Worm (Caenorhabditis elegans) whole organism, L3 larva: ENCODE data around the gene hpo-19.

Experiments
- R02D3.7 ChIP-seq: fragments of 150-350 bp; optimal IDR thresholded peaks from 2 replicates; lab custom pipeline; 2014; ENCODE audit warnings: missing biosample characterization, missing genetic modification characterization
- ZK546.5 ChIP-seq: sonication (generic microtip); optimal IDR thresholded peaks from 2 replicates; lab custom pipeline; 2017; ENCODE audit warnings: missing biosample characterization, missing genetic modification characterization
- ama-1 ChIP-seq: fragments of 150-350 bp; optimal IDR thresholded peaks from 2 replicates; lab custom pipeline; 2018
- ceh-28 ChIP-seq: fragments of 150-350 bp; optimal IDR thresholded peaks from 2 replicates; lab custom pipeline; 2014; ENCODE audit warnings: missing biosample characterization, missing genetic modification reagents, missing genetic modification characterization
- ceh-82 ChIP-seq: fragments of 150-350 bp; optimal IDR thresholded peaks from 2 replicates; lab custom pipeline; 2014; ENCODE audit warnings: missing biosample characterization, missing genetic modification characterization
- ceh-9 ChIP-seq: sonication (generic microtip); optimal IDR thresholded peaks from 2 replicates; lab custom pipeline; 2018; ENCODE audit warnings: missing biosample characterization, missing genetic modification characterization
- egl-5 ChIP-seq: fragments of 150-350 bp; optimal IDR thresholded peaks from 2 replicates; lab custom pipeline; 2017; ENCODE audit warnings: missing biosample characterization, missing genetic modification reagents, missing genetic modification characterization, inconsistent platforms
- elt-1 ChIP-seq: fragments of 150-350 bp; optimal IDR thresholded peaks from 2 replicates; lab custom pipeline; 2014; ENCODE audit warnings: missing biosample characterization, missing genetic modification characterization
- elt-2 ChIP-seq: sonication (generic microtip); optimal IDR thresholded peaks from 2 replicates; lab custom pipeline; 2016; ENCODE audit warnings: missing genetic modification reagents, mild to moderate bottlenecking, missing genetic modification characterization, missing compliant biosample characterization
- elt-3 ChIP-seq, 3 experiments: fragments of 150-350 bp in 1 of 3; sonication (generic microtip) in 2 of 3; optimal IDR thresholded peaks; 2 replicates in 2 of 3; 4 replicates in 1 of 3; lab custom pipeline; 2014 to 2017; ENCODE audit warnings: missing biosample characterization in 3 of 3, missing genetic modification characterization in 3 of 3
- fkh-10 ChIP-seq: sonication (generic microtip); optimal IDR thresholded peaks from 2 replicates; lab custom pipeline; 2017; ENCODE audit warnings: missing biosample characterization, missing genetic modification reagents, missing genetic modification characterization
- hmg-11 ChIP-seq: sonication (generic microtip); optimal IDR thresholded peaks from 2 replicates; lab custom pipeline; 2016; ENCODE audit warnings: missing genetic modification characterization, missing compliant biosample characterization
- jun-1 ChIP-seq: fragments of 150-350 bp; optimal IDR thresholded peaks from 2 replicates; lab custom pipeline; 2014; ENCODE audit warnings: missing biosample characterization, missing genetic modification reagents, missing genetic modification characterization
- lin-15B ChIP-seq: fragments of 150-350 bp; optimal IDR thresholded peaks from 2 replicates; lab custom pipeline; 2014; ENCODE audit warnings: missing biosample characterization, missing genetic modification characterization
- lin-39 ChIP-seq: fragments of 150-350 bp; optimal IDR thresholded peaks from 2 replicates; lab custom pipeline; 2018; ENCODE audit warnings: missing biosample characterization, missing genetic modification reagents, missing genetic modification characterization
- lsy-12 ChIP-seq: sonication (generic microtip); optimal IDR thresholded peaks from 2 replicates; lab custom pipeline; 2016; ENCODE audit warnings: mild to moderate bottlenecking, missing genetic modification characterization, missing compliant biosample characterization
- nfya-1 ChIP-seq: sonication (generic microtip); optimal IDR thresholded peaks from 2 replicates; lab custom pipeline; 2017; ENCODE audit warnings: missing genetic modification characterization, mild to moderate bottlenecking, missing compliant biosample characterization, antibody characterized with exemption, moderate library complexity; ENCODE audit not compliant: insufficient read depth
- nhr-23 ChIP-seq: fragments of 150-350 bp; optimal IDR thresholded peaks from 2 replicates; lab custom pipeline; 2014; ENCODE audit warnings: missing biosample characterization, missing genetic modification reagents, missing genetic modification characterization
- nhr-25 ChIP-seq: sonication (generic microtip); optimal IDR thresholded peaks from 2 replicates; lab custom pipeline; 2017; ENCODE audit warnings: missing biosample characterization, missing genetic modification characterization
- nhr-43 ChIP-seq: sonication (generic microtip); optimal IDR thresholded peaks from 2 replicates; lab custom pipeline; 2016; ENCODE audit warnings: mild to moderate bottlenecking, missing genetic modification characterization, missing compliant biosample characterization; ENCODE audit not compliant: poor library complexity, severe bottlenecking
- nhr-76 ChIP-seq: fragments of 150-350 bp; sonication (generic microtip); optimal IDR thresholded peaks from 5 replicates; lab custom pipeline; 2014; ENCODE audit warnings: missing biosample characterization, missing genetic modification characterization
- nhr-77 ChIP-seq: fragments of 150-350 bp; optimal IDR thresholded peaks from 2 replicates; lab custom pipeline; 2014; ENCODE audit warnings: missing biosample characterization, missing genetic modification characterization
- pha-4 ChIP-seq: fragments of 150-350 bp; optimal IDR thresholded peaks from 2 replicates; lab custom pipeline; 2014; ENCODE audit warnings: missing biosample characterization, missing genetic modification reagents, missing genetic modification characterization
- pqm-1 ChIP-seq: fragments of 150-350 bp; optimal IDR thresholded peaks from 2 replicates; lab custom pipeline; 2017; ENCODE audit warnings: missing biosample characterization, missing genetic modification characterization, inconsistent platforms
- skn-1 ChIP-seq: fragments of 150-350 bp; optimal IDR thresholded peaks from 2 replicates; lab custom pipeline; 2014; ENCODE audit warnings: missing biosample characterization, missing genetic modification characterization
- snpc-4 ChIP-seq: fragments of 150-350 bp; optimal IDR thresholded peaks from 2 replicates; lab custom pipeline; 2014; ENCODE audit warnings: missing biosample characterization, missing genetic modification characterization
- tbx-2 ChIP-seq: sonication (generic microtip); optimal IDR thresholded peaks from 2 replicates; lab custom pipeline; 2016; ENCODE audit warnings: mild to moderate bottlenecking, missing genetic modification characterization, missing compliant biosample characterization
- unc-39 ChIP-seq: sonication (generic microtip); optimal IDR thresholded peaks from 4 replicates; lab custom pipeline; 2017; ENCODE audit warnings: missing biosample characterization, missing genetic modification characterization
- unc-62 ChIP-seq: fragments of 150-350 bp; sonication (generic microtip); optimal IDR thresholded peaks from 4 replicates; lab custom pipeline; 2014; ENCODE audit warnings: missing biosample characterization, missing genetic modification reagents, missing genetic modification characterization
- zag-1 ChIP-seq: fragments of 150-350 bp; optimal IDR thresholded peaks from 2 replicates; lab custom pipeline; 2014; ENCODE audit warnings: missing biosample characterization, missing genetic modification characterization
- ztf-11 ChIP-seq: fragments of 150-350 bp; optimal IDR thresholded peaks from 2 replicates; lab custom pipeline; 2014; ENCODE audit warnings: missing biosample characterization, missing genetic modification characterization
- ztf-4 ChIP-seq: fragments of 150-350 bp; optimal IDR thresholded peaks from 2 replicates; lab custom pipeline; 2014; ENCODE audit warnings: missing biosample characterization, missing genetic modification characterization

Gene hpo-19

DNA sequence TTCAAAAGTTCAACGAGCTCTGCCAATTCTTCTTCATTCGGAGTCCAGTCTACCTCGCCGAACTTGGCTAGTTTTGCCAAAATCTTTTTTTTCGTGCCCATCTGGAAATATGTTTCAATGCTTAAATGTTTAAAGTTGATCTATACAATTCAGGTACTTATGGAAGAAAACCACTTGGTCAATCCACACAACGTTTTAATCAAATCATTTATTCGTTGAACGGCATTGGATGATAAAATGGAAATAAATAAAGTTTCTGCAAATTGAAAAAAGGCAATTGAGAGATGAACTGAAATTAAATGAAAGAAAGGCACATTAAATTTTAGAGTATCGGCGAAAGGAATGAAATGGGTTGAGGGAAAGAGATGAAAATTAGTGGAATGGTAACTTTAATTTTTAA lies 12.4 kb upstream of the hpo-19 start, which contains the start of gene urb-1:
urb-1 (minus strand) TSS at position 101 of the 400 bp plus-strand sequence.
- TF ChIP-seq ZK546.5 (tag; lab: Kevin White, UChicago): no peak
- TF ChIP-seq nhr-77 (tag; lab: Kevin White, UChicago): peak; percentile 36
- no peak for TF ChIP-seq ceh-9
- TF ChIP-seq, all 47 proteins: peak for 1

DNA sequence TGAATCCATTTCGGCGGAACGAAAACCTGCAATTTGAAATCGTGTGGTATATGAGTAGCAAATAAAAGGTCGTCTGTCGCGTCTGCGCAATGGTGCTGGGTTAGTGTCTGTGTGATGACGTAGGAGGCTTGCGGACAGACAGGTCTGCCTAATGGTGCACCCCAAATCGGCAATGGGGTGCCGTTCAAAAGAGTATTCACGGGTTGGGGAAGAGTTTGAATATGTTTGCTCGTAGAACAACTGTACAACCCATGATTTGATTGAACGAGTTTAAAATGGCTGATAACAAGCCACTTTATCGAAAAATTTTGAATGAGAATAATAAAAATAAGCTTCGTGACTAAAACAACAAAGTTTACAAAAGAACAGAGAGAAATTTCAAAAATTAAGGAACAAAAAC lies 10.5 kb upstream of the hpo-19 start, which contains the start of gene T05H4.11:
T05H4.11 (minus strand) TSS at position 335 of the 400 bp plus-strand sequence.
- TF ChIP-seq unc-62 (GFP tag; lab: Kevin White, UChicago): no peak
- TF ChIP-seq tbx-2 (tag; lab: Kevin White, UChicago): no peak
- peak; percentile 7 for TF ChIP-seq pha-4 (tag; lab: Kevin White, UChicago)
- no peak for TF ChIP-seq nhr-76 (tag; lab: Kevin White, UChicago)
- no peak for TF ChIP-seq fkh-10
- peak; percentile 27 for TF ChIP-seq nhr-25
- TF ChIP-seq ceh-82 (tag; lab: Kevin White, UChicago): no peak
- TF ChIP-seq ztf-4 (tag; lab: Kevin White, UChicago): no peak
- no peak for TF ChIP-seq ztf-11 (tag; lab: Kevin White, UChicago)
- TF ChIP-seq egl-5: no peak
- peak; percentile 31 for TF ChIP-seq lsy-12
- TF ChIP-seq nhr-23 (tag; lab: Kevin White, UChicago): peak; percentile 35
- TF ChIP-seq elt-2: peak; percentile 27
- TF ChIP-seq ZK546.5 (tag; lab: Kevin White, UChicago): no peak
- no peak for TF ChIP-seq jun-1 (tag; lab: Kevin White, UChicago)
- TF ChIP-seq pqm-1 (tag; lab: Kevin White, UChicago): peak; percentile 11
- TF ChIP-seq skn-1 (tag; lab: Kevin White, UChicago): no peak
- TF ChIP-seq elt-3 (tag; optimal IDR thresholded peaks at IDR 0.05; lab: Kevin White, UChicago): peak in 1 of 3 experiments; percentile 9

DNA sequence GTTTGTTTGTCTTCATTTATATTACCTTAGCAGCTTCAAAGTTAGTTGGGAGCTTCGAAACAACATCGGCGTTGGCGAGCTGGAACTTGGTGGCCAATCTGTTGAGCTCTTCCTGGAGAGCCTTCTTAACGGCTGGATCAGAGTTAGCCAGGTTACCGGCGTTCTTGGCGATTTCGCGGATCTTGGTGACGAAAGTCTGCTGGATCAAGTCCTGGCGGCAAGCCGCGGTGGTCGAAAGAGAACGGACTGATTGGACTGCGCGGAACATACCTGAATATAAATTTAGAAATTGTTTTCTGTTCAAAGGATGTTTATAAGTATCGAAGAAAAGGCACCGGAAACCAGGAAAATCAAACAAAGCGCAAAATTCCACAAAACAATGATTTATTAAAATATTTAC lies 9.6 kb upstream of the hpo-19 start, which contains the start of gene atp-4:
atp-4 (minus strand) TSS at position 270 of the 400 bp plus-strand sequence.
- TF ChIP-seq ama-1 (lab: Kevin White, UChicago) (peak; percentile 53), nhr-25 (no peak)
- TF ChIP-seq, all 47 proteins: peak for 1

DNA sequence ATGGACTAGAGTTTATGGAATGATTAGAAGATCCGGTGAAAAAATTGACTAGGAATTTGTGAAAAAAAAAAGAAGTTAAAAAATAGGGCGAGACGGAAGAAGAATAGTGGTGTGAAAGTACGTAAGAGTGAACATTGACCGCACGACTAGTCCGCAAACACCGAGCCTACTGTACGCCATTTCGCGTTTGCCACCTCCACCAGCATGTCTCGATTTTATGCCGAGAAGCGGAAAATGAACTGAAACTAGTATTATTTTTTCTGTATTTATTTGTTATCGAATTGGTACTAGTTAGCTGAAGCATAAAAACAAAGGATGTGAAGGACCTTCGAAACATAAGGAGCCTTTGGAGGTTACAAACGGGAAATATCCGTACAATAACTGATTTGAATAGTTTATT lies 9.0 kb upstream of the hpo-19 start:
- TF ChIP-seq nhr-25 (peak; percentile 46), elt-2 (peak; percentile 31), zag-1 (tag; lab: Kevin White, UChicago) (no peak), ceh-28 (tag; lab: Kevin White, UChicago) (peak; percentile 30), nhr-23 (tag; lab: Kevin White, UChicago) (peak; percentile 18), lin-15B (peak; percentile 63), lin-39 (tag; lab: Kevin White, UChicago) (peak; percentile 51), R02D3.7 (tag; lab: Kevin White, UChicago) (peak; percentile 1), skn-1 (tag; lab: Kevin White, UChicago) (no peak), ztf-11 (tag; lab: Kevin White, UChicago) (no peak), pha-4 (tag; lab: Kevin White, UChicago) (peak; percentile 30), ama-1 (lab: Kevin White, UChicago) (peak; percentile 73), unc-39 (tag; lab: Kevin White, UChicago) (no peak), nhr-43 (peak; percentile 14), nfya-1 (peak; percentile 74), lsy-12 (peak; percentile 28), snpc-4 (peak; percentile 11), ztf-4 (tag; lab: Kevin White, UChicago) (no peak), elt-1 (tag; lab: Kevin White, UChicago) (no peak), hmg-11 (peak; percentile 82)

DNA sequence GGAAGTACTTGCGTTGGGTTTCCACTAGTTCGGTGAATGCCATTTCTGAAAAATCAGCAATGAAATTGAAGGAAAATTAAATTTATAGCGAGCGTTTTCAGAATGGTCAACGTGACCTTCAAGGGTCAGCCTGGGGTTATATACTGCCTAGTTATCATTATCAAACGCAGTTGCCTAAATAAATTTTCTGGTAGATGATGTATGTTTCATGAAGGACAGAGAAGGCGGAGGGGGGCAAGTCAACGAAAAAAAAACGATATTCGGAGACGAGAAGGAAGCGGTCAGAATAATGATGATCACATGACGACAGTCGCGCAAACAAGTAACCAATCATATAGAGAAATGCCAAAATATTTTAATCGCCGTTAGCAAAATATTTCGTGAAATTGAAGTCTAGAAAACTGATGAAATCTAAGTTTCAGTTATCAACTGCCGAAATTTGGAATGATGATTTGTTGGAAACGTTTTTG lies 6.5 kb upstream of the hpo-19 start, which contains the start of gene alh-4:
alh-4 (minus strand) TSS at position 51 of the 470 bp plus-strand sequence.
- TF ChIP-seq nhr-25 (peak; percentile 42), unc-39 (tag; lab: Kevin White, UChicago) (no peak), nhr-23 (tag; lab: Kevin White, UChicago) (peak; percentile 56)
